Worm (Caenorhabditis elegans) whole organism, mixed stage, embryonic: ENCODE measurements around the gene W01C8.1.

Experiments used
- elt-1 ChIP-seq: sonication (generic microtip); optimal IDR thresholded peaks from 2 replicates; lab custom pipeline; 2017; ENCODE audit warnings: missing genetic modification characterization, mild to moderate bottlenecking, missing compliant biosample characterization, antibody characterized with exemption, moderate library complexity, borderline replicate concordance; ENCODE audit not compliant: insufficient read depth
- nhr-28 ChIP-seq: fragments of 150-350 bp; optimal IDR thresholded peaks from 2 replicates; lab custom pipeline; 2014; ENCODE audit warnings: missing biosample characterization, missing genetic modification characterization
- sem-2 ChIP-seq: fragments of 200-800 bp; sonication (Bioruptor generic); optimal IDR thresholded peaks from 2 replicates; lab custom pipeline; 2018; ENCODE audit warnings: mild to moderate bottlenecking, missing genetic modification characterization, missing compliant biosample characterization
- snpc-4 ChIP-seq: fragments of 150-350 bp; optimal IDR thresholded peaks from 2 replicates; lab custom pipeline; 2014; ENCODE audit warnings: missing biosample characterization, missing genetic modification characterization
- unc-39 ChIP-seq: fragments of 150-350 bp; optimal IDR thresholded peaks from 2 replicates; lab custom pipeline; 2014; ENCODE audit warnings: missing biosample characterization, missing genetic modification characterization
- unc-62 ChIP-seq: fragments of 150-350 bp; optimal IDR thresholded peaks from 2 replicates; lab custom pipeline; 2014; ENCODE audit warnings: missing biosample characterization, missing genetic modification reagents, missing genetic modification characterization
- ztf-11 ChIP-seq: fragments of 150-350 bp; optimal IDR thresholded peaks from 2 replicates; lab custom pipeline; 2014; ENCODE audit warnings: missing biosample characterization, missing genetic modification characterization

DNA sequence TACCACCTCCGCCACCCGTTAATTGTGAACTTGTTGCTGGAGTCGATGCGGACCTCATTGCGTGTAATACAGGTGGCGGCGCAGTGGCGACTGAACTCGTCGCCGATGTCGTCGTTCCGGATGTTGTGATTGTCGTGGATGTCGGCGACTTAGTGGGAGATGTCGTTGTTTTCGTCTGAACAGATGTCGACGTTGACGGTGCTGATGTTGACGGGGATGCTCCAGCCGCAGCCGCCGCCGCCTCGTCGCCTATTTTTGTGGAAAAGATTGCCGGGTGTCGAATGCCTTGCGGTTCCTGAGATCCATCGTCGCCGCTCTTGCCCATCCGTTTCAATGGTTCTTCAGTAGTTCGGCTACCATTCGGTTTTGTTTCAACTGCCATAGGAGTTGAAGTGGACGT, 28.7 kb downstream of the W01C8.1 start:
- TF ChIP-seq unc-62 (no peak), elt-1 (tag; lab: Kevin White, UChicago) (no peak), sem-2 (GFP tag; lab: Kevin White, UChicago) (no peak), unc-39 (tag; lab: Kevin White, UChicago) (no peak), nhr-28 (tag; lab: Kevin White, UChicago) (no peak), ztf-11 (tag; lab: Kevin White, UChicago) (no peak), snpc-4 (tag; lab: Kevin White, UChicago) (no peak)
